Worm (Caenorhabditis elegans) whole organism, mixed stage, embryonic: ENCODE measurements around the gene M03F8.1.
A peak's percentile ranks its signal among the peaks of the same experiment; 100 is the strongest.

Experiments used
- M03D4.4 ChIP-seq: sonication (generic microtip); optimal IDR thresholded peaks from 2 replicates; lab custom pipeline; 2017; ENCODE audit warnings: mild to moderate bottlenecking, missing genetic modification characterization, missing compliant biosample characterization
- bed-3 ChIP-seq: fragments of 200-800 bp; sonication (Bioruptor generic); optimal IDR thresholded peaks from 3 replicates; lab custom pipeline; 2018; ENCODE audit warnings: mild to moderate bottlenecking, missing genetic modification characterization, moderate library complexity, missing compliant biosample characterization
- blmp-1 ChIP-seq: fragments of 150-350 bp; optimal IDR thresholded peaks from 2 replicates; lab custom pipeline; 2014; ENCODE audit warnings: missing biosample characterization, missing genetic modification characterization
- ceh-39 ChIP-seq: fragments of 150-350 bp; optimal IDR thresholded peaks from 2 replicates; lab custom pipeline; 2014; ENCODE audit warnings: missing biosample characterization, missing genetic modification characterization
- ceh-43 ChIP-seq: fragments of 200-800 bp; sonication (Bioruptor generic); optimal IDR thresholded peaks from 2 replicates; lab custom pipeline; 2018; ENCODE audit warnings: mild to moderate bottlenecking, missing genetic modification characterization, moderate library complexity, missing compliant biosample characterization
- ceh-83 ChIP-seq: fragments of 200-800 bp; sonication (Bioruptor generic); optimal IDR thresholded peaks from 2 replicates; lab custom pipeline; 2018; ENCODE audit warnings: mild to moderate bottlenecking, missing genetic modification characterization, missing compliant biosample characterization
- ces-1 ChIP-seq: fragments of 150-350 bp; optimal IDR thresholded peaks from 2 replicates; lab custom pipeline; 2014; ENCODE audit warnings: missing biosample characterization, missing genetic modification reagents, missing genetic modification characterization
- cnd-1 ChIP-seq: fragments of 200-800 bp; sonication (Bioruptor generic); optimal IDR thresholded peaks from 2 replicates; lab custom pipeline; 2018; ENCODE audit warnings: mild to moderate bottlenecking, missing genetic modification characterization, missing compliant biosample characterization
- drap-1 ChIP-seq: fragments of 200-800 bp; sonication (Bioruptor generic); optimal IDR thresholded peaks from 3 replicates; lab custom pipeline; 2018; ENCODE audit warnings: mild to moderate bottlenecking, missing genetic modification characterization, missing compliant biosample characterization
- elt-1 ChIP-seq: sonication (generic microtip); optimal IDR thresholded peaks from 2 replicates; lab custom pipeline; 2017; ENCODE audit warnings: missing genetic modification characterization, mild to moderate bottlenecking, missing compliant biosample characterization, antibody characterized with exemption, moderate library complexity, borderline replicate concordance; ENCODE audit not compliant: insufficient read depth
- elt-3 ChIP-seq: fragments of 150-350 bp; optimal IDR thresholded peaks from 2 replicates; lab custom pipeline; 2014; ENCODE audit warnings: missing biosample characterization, missing genetic modification characterization
- flh-1 ChIP-seq: fragments of 200-800 bp; sonication (Bioruptor generic); optimal IDR thresholded peaks from 2 replicates; lab custom pipeline; 2018; ENCODE audit warnings: mild to moderate bottlenecking, missing genetic modification characterization, moderate library complexity, missing compliant biosample characterization
- hlh-1 ChIP-seq: fragments of 150-350 bp; optimal IDR thresholded peaks from 2 replicates; lab custom pipeline; 2014; ENCODE audit warnings: missing biosample characterization, missing genetic modification reagents, missing genetic modification characterization
- lsy-2 ChIP-seq: fragments of 150-350 bp; optimal IDR thresholded peaks from 2 replicates; lab custom pipeline; 2014; ENCODE audit warnings: missing biosample characterization, missing genetic modification characterization
- mep-1 ChIP-seq: fragments of 150-350 bp; optimal IDR thresholded peaks from 2 replicates; lab custom pipeline; 2017; ENCODE audit warnings: missing biosample characterization, missing genetic modification reagents, missing genetic modification characterization, inconsistent platforms
- mls-2 ChIP-seq: sonication (generic microtip); optimal IDR thresholded peaks from 2 replicates; lab custom pipeline; 2016; ENCODE audit warnings: mild to moderate bottlenecking, missing genetic modification characterization, moderate library complexity, missing compliant biosample characterization
- nhr-12 ChIP-seq: fragments of 150-350 bp; optimal IDR thresholded peaks from 2 replicates; lab custom pipeline; 2014; ENCODE audit warnings: missing biosample characterization, missing genetic modification characterization
- nhr-2 ChIP-seq: fragments of 150-350 bp; optimal IDR thresholded peaks from 2 replicates; lab custom pipeline; 2014; ENCODE audit warnings: missing biosample characterization, missing genetic modification characterization
- nhr-237 ChIP-seq: fragments of 150-350 bp; optimal IDR thresholded peaks from 2 replicates; lab custom pipeline; 2014; ENCODE audit warnings: missing biosample characterization, missing genetic modification characterization
- nhr-28 ChIP-seq: fragments of 150-350 bp; optimal IDR thresholded peaks from 2 replicates; lab custom pipeline; 2014; ENCODE audit warnings: missing biosample characterization, missing genetic modification characterization
- nhr-76 ChIP-seq: sonication (generic microtip); optimal IDR thresholded peaks from 2 replicates; lab custom pipeline; 2017; ENCODE audit warnings: missing biosample characterization, missing genetic modification characterization
- pha-4 ChIP-seq: fragments of 150-350 bp; optimal IDR thresholded peaks from 2 replicates; lab custom pipeline; 2018; ENCODE audit warnings: missing biosample characterization, missing genetic modification reagents, missing genetic modification characterization
- sem-2 ChIP-seq: fragments of 200-800 bp; sonication (Bioruptor generic); optimal IDR thresholded peaks from 2 replicates; lab custom pipeline; 2018; ENCODE audit warnings: mild to moderate bottlenecking, missing genetic modification characterization, missing compliant biosample characterization
- sptf-1 ChIP-seq: sonication (generic microtip); optimal IDR thresholded peaks from 2 replicates; lab custom pipeline; 2017; ENCODE audit warnings: mild to moderate bottlenecking, missing genetic modification characterization, moderate library complexity, missing compliant biosample characterization
- tbx-8 ChIP-seq: fragments of 200-800 bp; sonication (Bioruptor generic); optimal IDR thresholded peaks from 2 replicates; lab custom pipeline; 2018; ENCODE audit warnings: mild to moderate bottlenecking, missing genetic modification characterization, moderate library complexity, missing compliant biosample characterization
- unc-120 ChIP-seq: sonication (generic microtip); optimal IDR thresholded peaks from 2 replicates; lab custom pipeline; 2017; ENCODE audit warnings: missing genetic modification characterization, missing compliant biosample characterization; ENCODE audit not compliant: poor library complexity, severe bottlenecking
- zip-8 ChIP-seq: fragments of 150-350 bp; optimal IDR thresholded peaks from 2 replicates; lab custom pipeline; 2014; ENCODE audit warnings: missing biosample characterization, missing genetic modification characterization
- ztf-11 ChIP-seq: fragments of 150-350 bp; optimal IDR thresholded peaks from 2 replicates; lab custom pipeline; 2014; ENCODE audit warnings: missing biosample characterization, missing genetic modification characterization

Gene M03F8.1

DNA sequence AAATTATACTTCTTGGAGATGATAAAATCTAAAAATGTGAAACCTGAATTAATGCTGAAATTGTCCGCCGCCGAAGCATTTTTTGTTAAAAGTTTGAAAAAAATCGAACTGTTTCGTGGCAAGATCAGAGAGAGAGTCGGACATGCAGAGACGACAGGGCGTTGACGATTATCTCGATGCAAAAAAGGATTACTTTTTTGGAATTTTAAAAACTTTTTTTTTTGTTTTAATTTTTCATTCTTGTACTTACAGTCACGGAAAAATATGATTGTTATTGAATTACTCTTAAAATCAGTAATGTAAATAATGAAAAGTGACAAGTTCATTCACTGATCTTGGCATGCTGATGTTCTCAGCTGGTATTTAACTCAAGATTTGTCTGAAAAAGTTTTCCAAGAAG, 14.5 kb upstream of the M03F8.1 start, which contains the start of the genes M03F8.5 and M03F8.7:
M03F8.5 (minus strand) TSS at position 101 of the 400 bp plus-strand sequence.
M03F8.7 (plus strand) TSS at position 249 of the 400 bp plus-strand sequence.
- TF ChIP-seq hlh-1: no peak
- TF ChIP-seq nhr-237 (tag; lab: Kevin White, UChicago): no peak
- TF ChIP-seq flh-1 (GFP tag; lab: Kevin White, UChicago): no peak
- TF ChIP-seq ceh-83 (GFP tag; lab: Kevin White, UChicago): no peak
- TF ChIP-seq nhr-28 (tag; lab: Kevin White, UChicago): no peak
- no peak for TF ChIP-seq elt-1 (tag; lab: Kevin White, UChicago)
- no peak for TF ChIP-seq M03D4.4
- no peak for TF ChIP-seq pha-4 (tag; lab: Kevin White, UChicago)
- TF ChIP-seq blmp-1 (tag; lab: Kevin White, UChicago): no peak
- TF ChIP-seq bed-3: no peak
- no peak for TF ChIP-seq ztf-11 (tag; lab: Kevin White, UChicago)

DNA sequence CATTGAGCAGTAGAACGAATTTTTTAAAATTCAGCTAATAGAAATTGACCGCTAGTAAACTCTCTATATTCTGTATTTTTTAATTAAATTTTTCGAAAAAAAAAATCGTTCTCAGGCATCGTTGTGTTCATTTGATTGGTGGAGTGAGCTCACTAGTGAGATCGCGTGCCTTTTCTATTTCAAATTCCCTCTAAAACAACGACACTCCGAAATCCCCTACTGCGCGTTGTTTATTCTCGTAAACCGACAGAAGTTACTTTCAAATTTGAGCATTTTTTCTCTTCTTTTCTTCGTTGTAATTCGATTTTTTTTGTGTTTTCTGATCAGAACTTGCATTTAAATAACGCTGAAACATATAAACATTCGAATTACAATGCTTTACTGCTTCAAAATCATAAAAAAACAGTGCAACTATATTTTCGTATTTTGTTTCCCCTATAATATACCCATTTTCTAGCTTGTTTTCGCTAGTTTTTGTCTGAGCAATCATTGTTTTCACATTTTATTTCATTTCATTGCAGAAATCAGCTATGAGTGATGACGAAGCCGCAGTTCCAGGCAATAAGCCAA, 11.6 kb upstream of the M03F8.1 start, which contains the start of gene syf-3:
syf-3 (plus strand) TSS at position 520 of the 570 bp plus-strand sequence.
- TF ChIP-seq pha-4 (tag; lab: Kevin White, UChicago) (peak; percentile 15), unc-120 (tag; lab: Kevin White, UChicago) (no peak), flh-1 (GFP tag; lab: Kevin White, UChicago) (no peak), elt-1 (tag; lab: Kevin White, UChicago) (no peak), lsy-2 (tag; lab: Kevin White, UChicago) (peak; percentile 33), blmp-1 (tag; lab: Kevin White, UChicago) (peak; percentile 6), ces-1 (peak; percentile 41)

DNA sequence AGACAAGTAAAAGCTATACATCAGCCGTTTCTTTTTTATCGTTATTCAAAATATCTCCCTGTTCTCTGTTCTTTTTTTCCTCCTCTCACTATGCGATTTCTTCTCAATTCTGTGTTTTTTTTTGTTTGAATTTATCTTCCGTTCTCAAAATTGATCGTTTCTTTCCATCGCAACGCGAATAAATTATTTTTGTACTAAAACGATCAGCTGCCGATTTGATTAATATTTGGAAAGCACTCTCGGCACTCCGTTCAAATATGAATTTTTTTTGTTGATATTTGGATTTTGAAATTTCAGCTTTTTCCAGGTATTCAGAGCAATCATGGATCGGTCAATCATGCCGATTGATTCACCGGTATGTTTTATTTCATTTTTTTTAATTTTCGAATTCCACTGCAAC, 8.1 kb upstream of the M03F8.1 start, which contains the start of gene pst-1:
pst-1 (plus strand) TSS at position 301 of the 400 bp plus-strand sequence.
- TF ChIP-seq M03D4.4 (no peak), sem-2 (GFP tag; lab: Kevin White, UChicago) (no peak), nhr-237 (tag; lab: Kevin White, UChicago) (no peak), sptf-1 (tag; lab: Kevin White, UChicago) (no peak), ztf-11 (tag; lab: Kevin White, UChicago) (no peak), unc-120 (tag; lab: Kevin White, UChicago) (no peak), mep-1 (tag; lab: Kevin White, UChicago) (no peak)

DNA sequence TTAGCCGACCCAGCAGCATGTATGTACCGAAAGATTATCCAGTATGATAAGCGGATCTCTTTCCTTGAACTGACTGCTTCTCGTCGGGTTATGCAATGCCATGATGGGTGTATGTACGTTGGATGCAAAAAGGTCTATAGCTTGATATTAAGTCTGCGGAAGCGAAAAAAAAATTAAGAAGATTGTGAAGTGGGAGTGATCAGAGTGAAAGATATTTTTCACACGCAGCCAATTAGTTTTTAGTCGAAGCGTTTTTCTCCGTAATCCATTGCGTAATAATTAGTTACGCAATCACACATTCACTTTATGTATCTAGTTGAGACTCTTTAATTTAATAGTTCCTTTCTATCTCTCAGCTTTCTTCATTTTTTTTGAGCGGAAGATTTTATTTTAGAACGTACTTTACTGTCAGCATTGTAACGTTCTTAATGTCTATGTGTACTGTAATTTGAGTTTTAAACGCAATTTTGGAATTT, 1.5 kb upstream of the M03F8.1 start:
- TF ChIP-seq elt-3 (tag; lab: Kevin White, UChicago): no peak
- TF ChIP-seq nhr-2: no peak
- TF ChIP-seq mls-2: no peak
- no peak for TF ChIP-seq hlh-1
- TF ChIP-seq nhr-76: no peak
- no peak for TF ChIP-seq nhr-12 (tag; lab: Kevin White, UChicago)
- TF ChIP-seq zip-8: peak; percentile 99
- no peak for TF ChIP-seq flh-1 (GFP tag; lab: Kevin White, UChicago)
- TF ChIP-seq elt-1 (tag; lab: Kevin White, UChicago): peak; percentile 43
- TF ChIP-seq lsy-2 (tag; lab: Kevin White, UChicago): no peak
- TF ChIP-seq bed-3: no peak
- no peak for TF ChIP-seq ztf-11 (tag; lab: Kevin White, UChicago)
- TF ChIP-seq sptf-1 (tag; lab: Kevin White, UChicago): no peak
- TF ChIP-seq drap-1 (GFP tag; lab: Kevin White, UChicago): no peak
- TF ChIP-seq, all 35 proteins: peak for 2

DNA sequence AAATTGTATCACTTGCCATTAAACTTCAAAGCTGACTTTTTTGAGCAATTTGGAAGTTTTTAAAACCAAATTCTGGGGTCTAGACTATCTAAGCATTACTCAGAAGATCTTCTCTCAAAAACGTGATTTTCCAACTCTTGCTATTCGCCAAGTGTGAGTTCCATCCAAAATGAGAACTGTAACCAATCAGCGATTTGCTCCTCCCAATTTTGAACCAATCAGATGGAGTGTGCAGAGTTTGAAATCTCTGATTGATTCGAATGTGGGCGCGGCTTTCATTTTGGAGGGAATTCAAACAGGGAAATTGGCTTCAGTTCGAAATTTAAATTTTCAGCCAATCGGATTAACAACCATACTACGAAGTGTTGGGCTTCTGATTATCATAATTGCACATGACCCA, 1.9 kb downstream of the M03F8.1 start:
- no peak for TF ChIP-seq cnd-1 (tag; lab: Kevin White, UChicago)
- TF ChIP-seq lsy-2 (tag; lab: Kevin White, UChicago): no peak
- no peak for TF ChIP-seq flh-1 (GFP tag; lab: Kevin White, UChicago)
- TF ChIP-seq hlh-1: no peak
- TF ChIP-seq M03D4.4: no peak
- no peak for TF ChIP-seq nhr-28 (tag; lab: Kevin White, UChicago)
- no peak for TF ChIP-seq drap-1 (GFP tag; lab: Kevin White, UChicago)
- TF ChIP-seq ceh-43: no peak
- TF ChIP-seq nhr-2: no peak
- no peak for TF ChIP-seq ceh-39 (tag; lab: Kevin White, UChicago)
- TF ChIP-seq tbx-8 (GFP tag; lab: Kevin White, UChicago): no peak
- no peak for TF ChIP-seq nhr-12 (tag; lab: Kevin White, UChicago)
